Fruit fly (Drosophila melanogaster): Measurements from ENCODE around the gene CG6293.

DNA sequence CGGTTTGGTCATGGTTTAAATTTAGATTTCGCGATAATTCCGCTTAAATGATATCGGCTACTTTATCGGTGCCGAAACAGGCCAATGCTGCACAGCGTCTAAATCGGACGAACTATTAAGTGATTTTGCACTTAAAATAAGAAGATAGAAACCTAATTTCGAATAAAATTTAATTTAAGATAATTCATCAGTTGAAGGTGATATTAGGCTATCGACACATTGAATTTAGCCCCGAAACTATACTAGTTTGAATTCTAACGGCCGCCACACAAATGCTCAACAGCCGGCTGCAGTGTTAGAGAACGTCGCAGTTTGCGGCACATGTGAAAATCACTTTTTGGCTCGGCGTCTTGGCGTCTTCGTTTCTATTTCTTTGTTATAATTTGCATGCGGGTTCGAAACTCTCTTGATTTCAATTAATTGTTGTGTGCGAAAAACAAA, 21.4 kb upstream of the CG6293 start, which contains the start of gene sle:
- TF ChIP-seq CG32767 (GFP tag; IDR thresholded peaks at IDR 0.05), result no peak
- peak; percentile 11 for TF ChIP-seq CG12104 (GFP tag; optimal IDR thresholded peaks at IDR 0.05)
- TF ChIP-seq zen (tag; optimal IDR thresholded peaks at IDR 0.05), result peak; percentile 64
- TF ChIP-seq CG6813 (GFP tag; optimal IDR thresholded peaks at IDR 0.05), result no peak

All from whole organism, embryonic.